Comparison of ENCODE assay signal across 1 fruit fly cellular context in genomic region chr3R:7490884-7491283, dm6.
TF ChIP-seq lines count a peak whose summit lies in the region.

No protein-coding gene starts in this region.

TF ChIP-seq in whole organism, embryonic, 481 proteins besides CTCF, POLR2A, EP300 and RAD21 (continued from another document and continues in another):
- TF ChIP-seq CG18764 (GFP tag; optimal IDR thresholded peaks at IDR 0.05; lab: Kevin White, UChicago) (peak; percentile 40), Sox102F (GFP tag; optimal IDR thresholded peaks at IDR 0.05; lab: Kevin White, UChicago) (peak; percentile 90), insv (GFP tag; optimal IDR thresholded peaks at IDR 0.05; lab: Kevin White, UChicago) (no peak), gem (tag; optimal IDR thresholded peaks at IDR 0.05; lab: Kevin White, UChicago) (peak; percentile 83), CG3281 (GFP tag; optimal IDR thresholded peaks at IDR 0.05; lab: Kevin White, UChicago) (peak; percentile 21), dpn (GFP tag; optimal IDR thresholded peaks at IDR 0.05; lab: Kevin White, UChicago) (peak in 1 of 2 experiments; percentile 57), grau (tag; optimal IDR thresholded peaks at IDR 0.05; lab: Kevin White, UChicago) (peak; percentile 66), CG13624 (GFP tag; optimal IDR thresholded peaks at IDR 0.05; lab: Kevin White, UChicago) (no peak), CG14050 (GFP tag; IDR thresholded peaks at IDR 0.05; lab: Robert Waterston, UW) (peak; percentile 31; the same call in 2 of the 3 replicates), CG13424 (tag; optimal IDR thresholded peaks at IDR 0.05; lab: Kevin White, UChicago) (peak; percentile 81), kni (GFP tag; optimal IDR thresholded peaks at IDR 0.05; lab: Kevin White, UChicago) (no peak), CG6254 (GFP tag; optimal IDR thresholded peaks at IDR 0.05; lab: Kevin White, UChicago) (peak; percentile 11), stwl (tag; optimal IDR thresholded peaks at IDR 0.05; lab: Kevin White, UChicago) (no peak), row (GFP tag; IDR thresholded peaks at IDR 0.05; lab: Robert Waterston, UW) (peak; percentile 44), CG8281 (tag; optimal IDR thresholded peaks at IDR 0.05; lab: Kevin White, UChicago) (peak; percentile 18), tio (GFP tag; optimal IDR thresholded peaks at IDR 0.05; lab: Kevin White, UChicago) (peak; percentile 54), CG2116 (GFP tag; optimal IDR thresholded peaks at IDR 0.05; lab: Kevin White, UChicago) (no peak), wdn (GFP tag; IDR thresholded peaks at IDR 0.05; lab: Robert Waterston, UW) (no peak), nom (GFP tag; optimal IDR thresholded peaks at IDR 0.05; lab: Kevin White, UChicago) (no peak), tx (GFP tag; optimal IDR thresholded peaks at IDR 0.05; lab: Kevin White, UChicago) (no peak), Hr78 (GFP tag; optimal IDR thresholded peaks at IDR 0.05; lab: Kevin White, UChicago) (no peak), CG2202 (tag; optimal IDR thresholded peaks at IDR 0.05; lab: Kevin White, UChicago) (no peak), CG12155 (GFP tag; optimal IDR thresholded peaks at IDR 0.05; lab: Kevin White, UChicago) (peak; percentile 26), aop (GFP tag; IDR thresholded peaks at IDR 0.05; lab: Robert Waterston, UW) (no peak), psq (GFP tag; optimal IDR thresholded peaks at IDR 0.05; lab: Kevin White, UChicago) (no peak), CG18619 (GFP tag; optimal IDR thresholded peaks at IDR 0.05; lab: Kevin White, UChicago) (peak; percentile 21), Hmx (GFP tag; optimal IDR thresholded peaks at IDR 0.05; lab: Kevin White, UChicago) (peak; percentile 4), Eip74EF (GFP tag; optimal IDR thresholded peaks at IDR 0.05; lab: Kevin White, UChicago) (peak in 1 of 2 experiments; percentile 52), yki (optimal IDR thresholded peaks at IDR 0.05; lab: Kevin White, UChicago) (no peak), gcm (GFP tag; optimal IDR thresholded peaks at IDR 0.05; lab: Kevin White, UChicago) (no peak), org-1 (GFP tag; optimal IDR thresholded peaks at IDR 0.05; lab: Kevin White, UChicago) (peak; percentile 35), wor (GFP tag; IDR thresholded peaks at IDR 0.05; lab: Robert Waterston, UW) (peak; percentile 46; the same call in 1 of the 2 replicates), fd96Cb (tag; optimal IDR thresholded peaks at IDR 0.05; lab: Kevin White, UChicago) (peak; percentile 75), Hr51 (GFP tag; optimal IDR thresholded peaks at IDR 0.05; lab: Kevin White, UChicago) (peak in 1 of 2 experiments; percentile 92), CG5180 (GFP tag; optimal IDR thresholded peaks at IDR 0.05; lab: Kevin White, UChicago) (peak; percentile 47), dysf (GFP tag; IDR thresholded peaks at IDR 0.05; lab: Robert Waterston, UW) (0 out of 3 replicates have a peak, but pooled peaks have one; percentile 52), CoRest (tag; optimal IDR thresholded peaks at IDR 0.05; lab: Kevin White, UChicago) (peak; percentile 78), nmo (GFP tag; optimal IDR thresholded peaks at IDR 0.05; lab: Kevin White, UChicago) (peak; percentile 83), Kr (GFP tag; optimal IDR thresholded peaks at IDR 0.05; lab: Kevin White, UChicago) (no peak), CG6813 (GFP tag; optimal IDR thresholded peaks at IDR 0.05; lab: Kevin White, UChicago) (no peak), CG1233 (GFP tag; optimal IDR thresholded peaks at IDR 0.05; lab: Kevin White, UChicago) (peak; percentile 61), CG11456 (GFP tag; IDR thresholded peaks at IDR 0.05; lab: Robert Waterston, UW) (no peak), Xbp1 (GFP tag; optimal IDR thresholded peaks at IDR 0.05; lab: Kevin White, UChicago) (peak; percentile 62), NK7.1 (GFP tag; optimal IDR thresholded peaks at IDR 0.05; lab: Kevin White, UChicago) (no peak), CG14441 (GFP tag; IDR thresholded peaks at IDR 0.05; lab: Robert Waterston, UW) (peak; percentile 33; the same call in 1 of the 2 replicates), sens-2 (GFP tag; IDR thresholded peaks at IDR 0.05; lab: Robert Waterston, UW) (no peak), CG30431 (GFP tag; optimal IDR thresholded peaks at IDR 0.05; lab: Kevin White, UChicago) (no peak), Usf (GFP tag; optimal IDR thresholded peaks at IDR 0.05; lab: Kevin White, UChicago) (no peak), CG4424 (GFP tag; optimal IDR thresholded peaks at IDR 0.05; lab: Kevin White, UChicago) (peak; percentile 67), Dek (tag; optimal IDR thresholded peaks at IDR 0.05; lab: Kevin White, UChicago) (no peak), Fer3 (tag; optimal IDR thresholded peaks at IDR 0.05; lab: Kevin White, UChicago) (peak; percentile 24), CG30403 (GFP tag; optimal IDR thresholded peaks at IDR 0.05; lab: Kevin White, UChicago) (peak; percentile 70), CG11504 (tag; optimal IDR thresholded peaks at IDR 0.05; lab: Kevin White, UChicago) (peak; percentile 90), CG12769 (tag; optimal IDR thresholded peaks at IDR 0.05; lab: Kevin White, UChicago) (no peak), CG7556 (GFP tag; optimal IDR thresholded peaks at IDR 0.05; lab: Kevin White, UChicago) (peak; percentile 55), CG31224 (GFP tag; IDR thresholded peaks at IDR 0.05; lab: Robert Waterston, UW) (no peak), CG12236 (GFP tag; optimal IDR thresholded peaks at IDR 0.05; lab: Kevin White, UChicago) (no peak), salm (tag; optimal IDR thresholded peaks at IDR 0.05; lab: Kevin White, UChicago) (peak; percentile 27), ken (GFP tag; IDR thresholded peaks at IDR 0.05; lab: Robert Waterston, UW) (no peak), CG12659 (GFP tag; optimal IDR thresholded peaks at IDR 0.05; lab: Kevin White, UChicago) (peak; percentile 68), eve (GFP tag; optimal IDR thresholded peaks at IDR 0.05; lab: Kevin White, UChicago) (peak in 1 of 2 experiments; percentile 50), pan (optimal IDR thresholded peaks at IDR 0.05; lab: Kevin White, UChicago) (no peak), pan (GFP tag; optimal IDR thresholded peaks at IDR 0.05 in 1 of 2, IDR thresholded peaks at IDR 0.05 in 1 of 2) (peak in 1 of 2 experiments; percentile 57), CG11085 (GFP tag; IDR thresholded peaks at IDR 0.05; lab: Robert Waterston, UW) (no peak), CG4854 (GFP tag; optimal IDR thresholded peaks at IDR 0.05; lab: Kevin White, UChicago) (no peak), oc (tag; optimal IDR thresholded peaks at IDR 0.05; lab: Kevin White, UChicago) (no peak), ewg (GFP tag; optimal IDR thresholded peaks at IDR 0.05; lab: Kevin White, UChicago) (peak; percentile 48), E2f2 (GFP tag; IDR thresholded peaks at IDR 0.05; lab: Robert Waterston, UW) (peak; percentile 13; the same call in 1 of the 2 replicates), shn (GFP tag; optimal IDR thresholded peaks at IDR 0.05; lab: Kevin White, UChicago) (no peak), gce (GFP tag; IDR thresholded peaks at IDR 0.05; lab: Robert Waterston, UW) (0 out of 3 replicates have a peak, but pooled peaks have one; percentile 10), CG10209 (GFP tag; optimal IDR thresholded peaks at IDR 0.05; lab: Kevin White, UChicago) (peak; percentile 50), kah (GFP tag; optimal IDR thresholded peaks at IDR 0.05; lab: Kevin White, UChicago) (peak; percentile 54), CG8924 (tag; optimal IDR thresholded peaks at IDR 0.05; lab: Kevin White, UChicago) (peak; percentile 20), CG13775 (GFP tag; optimal IDR thresholded peaks at IDR 0.05; lab: Kevin White, UChicago) (peak; percentile 53), CG1602 (GFP tag; optimal IDR thresholded peaks at IDR 0.05; lab: Kevin White, UChicago) (peak; percentile 55), unpg (GFP tag; optimal IDR thresholded peaks at IDR 0.05; lab: Kevin White, UChicago) (peak; percentile 65), CG12391 (tag; optimal IDR thresholded peaks at IDR 0.05; lab: Kevin White, UChicago) (no peak), Scr (GFP tag; IDR thresholded peaks at IDR 0.05; lab: Robert Waterston, UW; ENCODE audit: partially characterized antibody) (no peak), tin (GFP tag; optimal IDR thresholded peaks at IDR 0.05; lab: Kevin White, UChicago) (peak; percentile 16), Lim3 (GFP tag; IDR thresholded peaks at IDR 0.05; lab: Robert Waterston, UW) (no peak), lmd (GFP tag; IDR thresholded peaks at IDR 0.05; lab: Robert Waterston, UW) (peak; percentile 36; the same call in 1 of the 2 replicates), CG15269 (tag; optimal IDR thresholded peaks at IDR 0.05; lab: Kevin White, UChicago) (peak; percentile 69), sc (optimal IDR thresholded peaks at IDR 0.05; lab: Kevin White, UChicago) (no peak), sc (GFP tag; optimal IDR thresholded peaks at IDR 0.05; lab: Kevin White, UChicago) (peak; percentile 13), cwo (GFP tag; optimal IDR thresholded peaks at IDR 0.05; lab: Kevin White, UChicago) (peak; percentile 3), Max (GFP tag; optimal IDR thresholded peaks at IDR 0.05; lab: Kevin White, UChicago) (peak; percentile 5), otp (GFP tag; IDR thresholded peaks at IDR 0.05; lab: Robert Waterston, UW) (no peak), PHDP (tag; optimal IDR thresholded peaks at IDR 0.05; lab: Kevin White, UChicago) (peak; percentile 56), CG17385 (GFP tag; optimal IDR thresholded peaks at IDR 0.05; lab: Kevin White, UChicago) (peak; percentile 56), CG9437 (GFP tag; optimal IDR thresholded peaks at IDR 0.05; lab: Kevin White, UChicago) (peak; percentile 73), esg (GFP tag; conservative IDR thresholded peaks at IDR 0.05; lab: Robert Waterston, UW) (peak; percentile 58), Dad (GFP tag; optimal IDR thresholded peaks at IDR 0.05; lab: Kevin White, UChicago) (no peak), Antp (GFP tag; optimal IDR thresholded peaks at IDR 0.05; lab: Kevin White, UChicago) (no peak), CG2129 (GFP tag; IDR thresholded peaks at IDR 0.05; lab: Robert Waterston, UW; ENCODE audit: partially characterized antibody) (no peak), CG17802 (tag; optimal IDR thresholded peaks at IDR 0.05; lab: Kevin White, UChicago) (no peak), ind (GFP tag; optimal IDR thresholded peaks at IDR 0.05; lab: Kevin White, UChicago) (peak; percentile 50), Pdp1 (GFP tag; optimal IDR thresholded peaks at IDR 0.05; lab: Kevin White, UChicago) (no peak), zen (tag; optimal IDR thresholded peaks at IDR 0.05; lab: Kevin White, UChicago) (no peak), CG11695 (GFP tag; IDR thresholded peaks at IDR 0.05; lab: Robert Waterston, UW) (peak; percentile 36; the same call in 1 of the 3 replicates), sim (GFP tag; IDR thresholded peaks at IDR 0.05; lab: Robert Waterston, UW) (no peak), run (tag; optimal IDR thresholded peaks at IDR 0.05; lab: Kevin White, UChicago) (peak; percentile 35), vnd (GFP tag; IDR thresholded peaks at IDR 0.05; lab: Robert Waterston, UW; ENCODE audit: partially characterized antibody) (no peak), CG6683 (GFP tag; optimal IDR thresholded peaks at IDR 0.05; lab: Kevin White, UChicago) (no peak), Hr3 (GFP tag; optimal IDR thresholded peaks at IDR 0.05; lab: Kevin White, UChicago) (peak; percentile 44), HLH3B (GFP tag; IDR thresholded peaks at IDR 0.05; lab: Robert Waterston, UW) (peak; percentile 41; the same call in 1 of the 2 replicates), tap (tag; optimal IDR thresholded peaks at IDR 0.05; lab: Kevin White, UChicago) (peak; percentile 68), Mrtf (GFP tag; IDR thresholded peaks at IDR 0.05; lab: Robert Waterston, UW) (no peak), CG7839 (tag; optimal IDR thresholded peaks at IDR 0.05; lab: Kevin White, UChicago) (peak; percentile 74), pros (GFP tag; optimal IDR thresholded peaks at IDR 0.05; lab: Kevin White, UChicago) (no peak), pb (GFP tag; optimal IDR thresholded peaks at IDR 0.05; lab: Kevin White, UChicago) (no peak), pfk (GFP tag; optimal IDR thresholded peaks at IDR 0.05; lab: Kevin White, UChicago) (no peak), CG6654 (GFP tag; optimal IDR thresholded peaks at IDR 0.05; lab: Kevin White, UChicago) (peak; percentile 27), CG2678 (tag; optimal IDR thresholded peaks at IDR 0.05; lab: Kevin White, UChicago) (peak; percentile 81), CG6272 (GFP tag; IDR thresholded peaks at IDR 0.05; lab: Robert Waterston, UW) (0 out of 2 replicates have a peak, but pooled peaks have one; percentile 17), CG18599 (GFP tag; optimal IDR thresholded peaks at IDR 0.05; lab: Kevin White, UChicago) (peak; percentile 36), CG15601 (tag; optimal IDR thresholded peaks at IDR 0.05; lab: Kevin White, UChicago) (no peak), CG4404 (GFP tag; IDR thresholded peaks at IDR 0.05; lab: Robert Waterston, UW) (no peak), odd (GFP tag; optimal IDR thresholded peaks at IDR 0.05; lab: Kevin White, UChicago) (peak; percentile 34), CG17359 (tag; optimal IDR thresholded peaks at IDR 0.05; lab: Kevin White, UChicago) (peak; percentile 80), dmrt99B (tag; optimal IDR thresholded peaks at IDR 0.05; lab: Kevin White, UChicago) (peak; percentile 89), prd (optimal IDR thresholded peaks at IDR 0.05; lab: Kevin White, UChicago) (no peak), prd (GFP tag; IDR thresholded peaks at IDR 0.05; lab: Robert Waterston, UW) (peak; percentile 57; the same call in 1 of the 3 replicates), CG12219 (GFP tag; optimal IDR thresholded peaks at IDR 0.05; lab: Kevin White, UChicago) (no peak), sd (tag; optimal IDR thresholded peaks at IDR 0.05; lab: Kevin White, UChicago) (no peak), Gug (GFP tag; IDR thresholded peaks at IDR 0.05; lab: Robert Waterston, UW) (no peak), D (optimal IDR thresholded peaks at IDR 0.05; lab: Kevin White, UChicago) (no peak), D (GFP tag; optimal IDR thresholded peaks at IDR 0.05; lab: Kevin White, UChicago) (peak; percentile 31), CG6791 (GFP tag; IDR thresholded peaks at IDR 0.05; lab: Robert Waterston, UW; ENCODE audit: partially characterized antibody) (no peak), caup (GFP tag; optimal IDR thresholded peaks at IDR 0.05; lab: Kevin White, UChicago; ENCODE audit: severe bottlenecking) (no peak), Six4 (GFP tag; optimal IDR thresholded peaks at IDR 0.05; lab: Kevin White, UChicago) (peak; percentile 47), bcd (GFP tag; optimal IDR thresholded peaks at IDR 0.05; lab: Kevin White, UChicago) (peak; percentile 50), CG34422 (GFP tag; IDR thresholded peaks at IDR 0.05; lab: Robert Waterston, UW) (0 out of 3 replicates have a peak, but pooled peaks have one; percentile 46), CG31388 (GFP tag; optimal IDR thresholded peaks at IDR 0.05; lab: Kevin White, UChicago) (no peak)
